Worm (Caenorhabditis elegans) whole organism, L4/young adult: ENCODE data around the gene T10D4.1.
"Not testable (repeated sequence)": the region's sequence is repeated elsewhere in the genome, so short reads cannot be mapped to it uniquely, and the experiment has no call there.

ENCODE experiments used
- W03F9.2 ChIP-seq: fragments of 150-350 bp; optimal IDR thresholded peaks from 2 replicates; lab custom pipeline; 2014; ENCODE audit warnings: missing biosample characterization, missing genetic modification characterization
- him-1 ChIP-seq: sonication (generic microtip); optimal IDR thresholded peaks from 2 replicates; lab custom pipeline; 2016; ENCODE audit warnings: missing genotype, missing genetic modification reagents, missing genetic modification characterization, missing compliant biosample characterization

- TF ChIP-seq W03F9.2, him-1 (tag; lab: Kevin White, UChicago): not testable (repeated sequence)
These were observed 33.4 kb downstream of the T10D4.1 start, which contains the start of the genes Y27F2A.6 and Y27F2A.8 for ce11 chrII:3183300-3183840.
